Fruit fly (Drosophila melanogaster) whole organism, embryonic: ENCODE measurements around the gene mRpL12.

Source experiments
- ATbp ChIP-seq: fragments of 200-800 bp; sonication (Bioruptor generic); optimal IDR thresholded peaks from 2 replicates; lab custom pipeline; 2017; ENCODE audit warnings: missing biosample characterization, mild to moderate bottlenecking, missing genetic modification characterization, missing genetic modification reagents
- Adf1 ChIP-seq: fragments of 200-800 bp; sonication (Bioruptor generic); IDR thresholded peaks from 2 replicates; pipeline ENCODE4 v1.3.6; 2022; ENCODE audit warnings: missing biosample characterization, missing genetic modification characterization
- Atf6 ChIP-seq: fragments of 200-800 bp; sonication (Bioruptor generic); IDR thresholded peaks from 2 replicates; pipeline ENCODE4 v1.3.6; 2022; ENCODE audit warnings: missing biosample characterization, missing genetic modification characterization
- CG10147 ChIP-seq: fragments of 200-800 bp; sonication (Bioruptor generic); optimal IDR thresholded peaks from 2 replicates; lab custom pipeline; 2019; ENCODE audit warnings: missing biosample characterization, mild to moderate bottlenecking, missing genetic modification characterization, moderate library complexity
- CG10462 ChIP-seq: fragments of 200-800 bp; sonication (Bioruptor generic); optimal IDR thresholded peaks from 2 replicates; lab custom pipeline; 2016; ENCODE audit warnings: missing biosample characterization, missing genetic modification characterization
- CG12071 ChIP-seq: fragments of 200-800 bp; sonication (Bioruptor generic); optimal IDR thresholded peaks from 3 replicates; lab custom pipeline; 2018; ENCODE audit warnings: missing biosample characterization, mild to moderate bottlenecking, missing genetic modification characterization
- CG12391 ChIP-seq: fragments of 200-800 bp; sonication (Bioruptor generic); optimal IDR thresholded peaks from 3 replicates; lab custom pipeline; 2018; ENCODE audit warnings: missing biosample characterization, mild to moderate bottlenecking, missing genetic modification characterization, moderate library complexity
- CG13424 ChIP-seq: fragments of 200-800 bp; sonication (Bioruptor generic); optimal IDR thresholded peaks from 2 replicates; lab custom pipeline; 2019; ENCODE audit warnings: missing biosample characterization, mild to moderate bottlenecking, missing genetic modification characterization, moderate library complexity
- CG15479 ChIP-seq: fragments of 200-800 bp; sonication (Bioruptor generic); optimal IDR thresholded peaks from 3 replicates; lab custom pipeline; 2019; ENCODE audit warnings: missing biosample characterization, mild to moderate bottlenecking, missing genetic modification characterization, moderate library complexity
- CG15601 ChIP-seq: fragments of 200-800 bp; sonication (Bioruptor generic); optimal IDR thresholded peaks from 3 replicates; lab custom pipeline; 2019; ENCODE audit warnings: missing biosample characterization, mild to moderate bottlenecking, missing genetic modification characterization, moderate library complexity
- CG2678 ChIP-seq: fragments of 200-800 bp; sonication (Bioruptor generic); optimal IDR thresholded peaks from 3 replicates; lab custom pipeline; 2019; ENCODE audit warnings: missing biosample characterization, mild to moderate bottlenecking, missing genetic modification characterization, moderate library complexity
- CG30403 ChIP-seq: fragments of 200-800 bp; sonication (Bioruptor generic); optimal IDR thresholded peaks from 3 replicates; lab custom pipeline; 2016; ENCODE audit warnings: missing biosample characterization, missing genetic modification characterization
- CG3281 ChIP-seq: fragments of 200-800 bp; sonication (Bioruptor generic); optimal IDR thresholded peaks from 3 replicates; lab custom pipeline; 2017; ENCODE audit warnings: missing biosample characterization, mild to moderate bottlenecking, missing genetic modification characterization
- CG4282 ChIP-seq: fragments of 200-800 bp; sonication (Bioruptor generic); optimal IDR thresholded peaks from 2 replicates; lab custom pipeline; 2016; ENCODE audit warnings: missing biosample characterization, missing genetic modification characterization
- CG4707 ChIP-seq: fragments of 200-800 bp; sonication (Bioruptor generic); optimal IDR thresholded peaks from 2 replicates; lab custom pipeline; 2018; ENCODE audit warnings: missing biosample characterization, mild to moderate bottlenecking, missing genetic modification characterization, moderate library complexity
- CG7745 ChIP-seq: fragments of 200-800 bp; sonication (Bioruptor generic); optimal IDR thresholded peaks from 2 replicates; lab custom pipeline; 2018; ENCODE audit warnings: missing biosample characterization, mild to moderate bottlenecking, missing genetic modification characterization, moderate library complexity
- CG8924 ChIP-seq: fragments of 200-800 bp; optimal IDR thresholded peaks from 3 replicates; lab custom pipeline; 2019; ENCODE audit warnings: missing biosample characterization, mild to moderate bottlenecking, missing genetic modification characterization, moderate library complexity
- CG9797 ChIP-seq: fragments of 200-800 bp; sonication (Bioruptor generic); optimal IDR thresholded peaks from 3 replicates; lab custom pipeline; 2018; ENCODE audit warnings: missing biosample characterization, mild to moderate bottlenecking, missing genetic modification characterization
- Camta ChIP-seq: fragments of 200-800 bp; sonication (Bioruptor generic); optimal IDR thresholded peaks from 2 replicates; lab custom pipeline; 2016; ENCODE audit warnings: missing biosample characterization, missing genetic modification characterization
- CoRest ChIP-seq: fragments of 200-800 bp; sonication (Bioruptor generic); optimal IDR thresholded peaks from 3 replicates; lab custom pipeline; 2018; ENCODE audit warnings: missing biosample characterization, mild to moderate bottlenecking, missing genetic modification characterization, moderate library complexity
- CrebB ChIP-seq: fragments of 200-800 bp; sonication (Bioruptor generic); optimal IDR thresholded peaks from 3 replicates; lab custom pipeline; 2018; ENCODE audit warnings: missing biosample characterization, mild to moderate bottlenecking, missing genetic modification characterization
- D19A ChIP-seq: fragments of 200-800 bp; optimal IDR thresholded peaks from 3 replicates; lab custom pipeline; 2019; ENCODE audit warnings: missing biosample characterization, mild to moderate bottlenecking, missing genetic modification characterization, moderate library complexity
- D19B ChIP-seq: fragments of 200-800 bp; sonication (Bioruptor generic); optimal IDR thresholded peaks from 2 replicates; lab custom pipeline; 2017; ENCODE audit warnings: missing biosample characterization, mild to moderate bottlenecking, missing genetic modification characterization
- Drgx ChIP-seq: fragments of 200-800 bp; sonication (Bioruptor generic); IDR thresholded peaks from 2 replicates; pipeline ENCODE4 v1.3.6; 2022; ENCODE audit warnings: missing biosample characterization, missing genetic modification characterization
- ERR ChIP-seq: fragments of 200-800 bp; sonication (Bioruptor generic); optimal IDR thresholded peaks from 2 replicates; lab custom pipeline; 2016; ENCODE audit warnings: missing biosample characterization, missing genetic modification characterization
- Ssrp ChIP-seq: fragments of 200-800 bp; sonication (Bioruptor generic); optimal IDR thresholded peaks from 2 replicates; lab custom pipeline; 2018; ENCODE audit warnings: missing biosample characterization, mild to moderate bottlenecking, missing genetic modification characterization, moderate library complexity
- al ChIP-seq: fragments of 200-800 bp; sonication (Bioruptor generic); IDR thresholded peaks from 2 replicates; pipeline ENCODE4 v1.3.6; 2022; ENCODE audit warnings: missing biosample characterization, missing genetic modification characterization
- ato ChIP-seq: fragments of 200-800 bp; sonication (Bioruptor generic); IDR thresholded peaks from 2 replicates; pipeline ENCODE4 v1.3.6; 2022; ENCODE audit warnings: missing biosample characterization, missing genetic modification characterization; ENCODE audit not compliant: partially characterized antibody
- bcd ChIP-seq: fragments of 200-800 bp; sonication (Bioruptor generic); optimal IDR thresholded peaks from 2 replicates; lab custom pipeline; 2017; ENCODE audit warnings: missing biosample characterization, mild to moderate bottlenecking, missing genetic modification characterization
- bowl ChIP-seq: fragments of 200-800 bp; sonication (Bioruptor generic); IDR thresholded peaks from 2 replicates; pipeline ENCODE4 v1.3.6; 2022; ENCODE audit warnings: missing biosample characterization, missing genetic modification characterization
- cg ChIP-seq: fragments of 200-800 bp; sonication (Bioruptor generic); optimal IDR thresholded peaks from 3 replicates; lab custom pipeline; 2019; ENCODE audit warnings: missing biosample characterization, mild to moderate bottlenecking, missing genetic modification characterization, moderate library complexity
- chm ChIP-seq: fragments of 200-800 bp; sonication (Bioruptor generic); IDR thresholded peaks from 2 replicates; pipeline ENCODE4 v1.3.6; 2022; ENCODE audit warnings: missing biosample characterization, missing genetic modification characterization
- dimm ChIP-seq: fragments of 200-800 bp; sonication (Bioruptor generic); IDR thresholded peaks from 2 replicates; pipeline ENCODE4 v1.3.6; 2022; ENCODE audit warnings: missing biosample characterization, missing genetic modification characterization
- disco-r ChIP-seq: fragments of 200-800 bp; sonication (Bioruptor generic); optimal IDR thresholded peaks from 2 replicates; lab custom pipeline; 2016; ENCODE audit warnings: missing biosample characterization, missing genetic modification characterization
- en ChIP-seq: fragments of 200-800 bp; sonication (Bioruptor generic); optimal IDR thresholded peaks from 2 replicates; lab custom pipeline; 2016; ENCODE audit warnings: missing biosample characterization, missing genetic modification characterization
- fu2 ChIP-seq: fragments of 200-800 bp; sonication (Bioruptor generic); optimal IDR thresholded peaks from 2 replicates; lab custom pipeline; 2016; ENCODE audit warnings: missing biosample characterization, missing genetic modification characterization
- gcm ChIP-seq: fragments of 200-800 bp; sonication (Bioruptor generic); optimal IDR thresholded peaks from 2 replicates; lab custom pipeline; 2019; ENCODE audit warnings: missing biosample characterization, mild to moderate bottlenecking, missing genetic modification characterization, moderate library complexity
- insv ChIP-seq, 2 experiments: fragments of 200-800 bp; sonication (Bioruptor generic); optimal IDR thresholded peaks; 3 replicates each; lab custom pipeline; 2016 to 2018; ENCODE audit warnings: missing biosample characterization in 2 of 2, missing genetic modification characterization in 2 of 2
- knrl ChIP-seq: fragments of 200-800 bp; sonication (Bioruptor generic); IDR thresholded peaks from 3 replicates; pipeline ENCODE4 v1.3.6; 2022; ENCODE audit warnings: missing biosample characterization, missing genetic modification characterization; ENCODE audit not compliant: partially characterized antibody
- onecut ChIP-seq: fragments of 200-800 bp; sonication (Bioruptor generic); IDR thresholded peaks from 2 replicates; pipeline ENCODE4 v1.3.6; 2022; ENCODE audit warnings: missing biosample characterization, missing genetic modification characterization
- otp ChIP-seq: fragments of 200-800 bp; sonication (Bioruptor generic); IDR thresholded peaks from 3 replicates; pipeline ENCODE4, ENCODE4 v1.3.6; 2022; ENCODE audit warnings: missing biosample characterization, missing genetic modification characterization
- pb ChIP-seq: fragments of 200-800 bp; sonication (Bioruptor generic); optimal IDR thresholded peaks from 3 replicates; lab custom pipeline; 2016; ENCODE audit warnings: missing biosample characterization, missing genetic modification characterization
- prd ChIP-seq, 3 experiments: fragments of >200 bp in 2 of 3; fragments of 200-800 bp in 1 of 3; sonication (Bioruptor generic) in 1 of 3; optimal IDR thresholded peaks in 2 of 3; IDR thresholded peaks in 1 of 3; 2 replicates in 2 of 3; 3 replicates in 1 of 3; pipeline versions ENCODE4 v1.3.6 to Lab custom; 2017 to 2022; ENCODE audit warnings: missing biosample characterization in 1 of 3, missing genetic modification characterization in 1 of 3
- repo ChIP-seq: fragments of 200-800 bp; sonication (Bioruptor generic); optimal IDR thresholded peaks from 2 replicates; lab custom pipeline; 2016; ENCODE audit warnings: missing biosample characterization, missing genetic modification characterization
- row ChIP-seq: fragments of 200-800 bp; sonication (Bioruptor generic); IDR thresholded peaks from 3 replicates; pipeline ENCODE4 v1.3.6; 2022; ENCODE audit warnings: missing biosample characterization, missing genetic modification characterization
- ttk ChIP-seq: fragments of 200-800 bp; sonication (Bioruptor generic); IDR thresholded peaks from 2 replicates; pipeline ENCODE4 v2.1.2; 2022; ENCODE audit warnings: missing biosample characterization, missing genetic modification characterization
- vfl ChIP-seq: fragments of 200-800 bp; sonication (Bioruptor generic); optimal IDR thresholded peaks from 2 replicates; lab custom pipeline; 2016; ENCODE audit warnings: missing biosample characterization, missing genetic modification characterization
- vvl ChIP-seq: fragments of 200-800 bp; sonication (Bioruptor generic); IDR thresholded peaks from 2 replicates; pipeline ENCODE4 v1.3.6; 2022; ENCODE audit warnings: missing biosample characterization, missing genetic modification characterization
- wek ChIP-seq: fragments of 200-800 bp; sonication (Bioruptor generic); optimal IDR thresholded peaks from 3 replicates; lab custom pipeline; 2018; ENCODE audit warnings: missing biosample characterization, mild to moderate bottlenecking, missing genetic modification characterization, moderate library complexity

The mRpL12 gene

DNA sequence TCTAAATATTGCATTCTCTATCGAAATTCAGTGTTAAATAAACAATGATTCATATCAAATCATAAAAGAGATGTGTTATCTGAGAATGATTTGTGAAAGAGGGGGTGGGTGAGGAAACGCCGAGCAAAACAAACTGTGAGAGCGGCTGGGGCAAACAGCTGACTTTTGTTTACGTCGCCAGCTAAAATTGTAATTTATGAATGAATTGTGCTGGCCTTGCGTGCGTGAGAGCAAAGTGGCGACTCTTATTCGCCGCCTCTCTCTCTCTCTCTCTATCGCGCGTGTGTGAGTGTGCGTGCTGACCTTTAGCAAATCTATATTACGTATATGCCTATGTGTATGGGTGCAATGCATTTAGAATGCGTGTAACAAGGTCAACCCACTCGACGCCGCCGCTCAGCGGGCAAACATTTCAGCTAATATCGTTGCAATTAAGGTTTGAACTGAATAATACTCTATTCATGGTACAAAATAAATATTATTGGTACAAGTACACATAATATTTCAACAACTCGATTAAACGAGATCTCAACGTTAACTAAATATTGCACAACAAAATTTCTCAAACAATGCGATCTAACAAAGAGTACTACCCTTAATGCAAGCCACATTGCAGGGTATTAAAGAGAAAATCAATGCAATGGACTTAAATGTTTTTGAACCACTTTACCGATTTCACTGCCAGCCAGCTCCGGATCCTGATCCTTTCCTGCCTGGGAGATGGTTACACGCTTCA lies 22.3 kb downstream of the mRpL12 start (continued):
- no peak for TF ChIP-seq CG12071 (GFP tag; lab: Kevin White, UChicago)
- TF ChIP-seq repo (GFP tag; lab: Kevin White, UChicago) = no peak
- TF ChIP-seq CG4282 = no peak
- no peak for TF ChIP-seq prd (optimal IDR thresholded peaks at IDR 0.05; lab: Kevin White, UChicago)
- TF ChIP-seq prd (GFP tag; IDR thresholded peaks at IDR 0.05; lab: Robert Waterston, UW) = peak; percentile 59; the same call in 2 of the 3 replicates
- 0 out of 2 replicates have a peak, but pooled peaks have one; percentile 54 for TF ChIP-seq chm (GFP tag; lab: Robert Waterston, UW)
- 0 out of 3 replicates have a peak, but pooled peaks have one; percentile 25 for TF ChIP-seq otp
- no peak for TF ChIP-seq CG10462 (GFP tag; lab: Kevin White, UChicago)
- no peak for TF ChIP-seq CG2678 (tag; lab: Kevin White, UChicago)
- TF ChIP-seq en (GFP tag; lab: Kevin White, UChicago) = no peak
- TF ChIP-seq vvl (GFP tag; lab: Robert Waterston, UW) = peak; percentile 24; the same call in 1 of the 2 replicates
- peak; percentile 73 for TF ChIP-seq Drgx
- TF ChIP-seq CG3281 (GFP tag; lab: Kevin White, UChicago) = no peak
- no peak for TF ChIP-seq disco-r (GFP tag; lab: Kevin White, UChicago)
- TF ChIP-seq fu2 = no peak
- no peak for TF ChIP-seq CG9797 (GFP tag; lab: Kevin White, UChicago)
- TF ChIP-seq wek (GFP tag; lab: Kevin White, UChicago) = no peak
- TF ChIP-seq CoRest (tag; lab: Kevin White, UChicago) = no peak
- no peak for TF ChIP-seq onecut (GFP tag; lab: Robert Waterston, UW)
- TF ChIP-seq bcd (GFP tag; lab: Kevin White, UChicago) = no peak
- TF ChIP-seq ato (GFP tag; lab: Robert Waterston, UW) = no peak
- TF ChIP-seq bowl (GFP tag; lab: Robert Waterston, UW) = no peak
- no peak for TF ChIP-seq CG10147 (GFP tag; lab: Kevin White, UChicago)
- no peak for TF ChIP-seq insv (GFP tag; optimal IDR thresholded peaks at IDR 0.05; lab: Kevin White, UChicago)
- TF ChIP-seq al (GFP tag; lab: Robert Waterston, UW) = no peak
- TF ChIP-seq CG12391 = peak; percentile 9
- TF ChIP-seq cg = peak; percentile 92
- no peak for TF ChIP-seq CG8924 (tag; lab: Kevin White, UChicago)
- TF ChIP-seq Adf1 = peak; percentile 11; the same call in 1 of the 2 replicates
- peak; percentile 40 for TF ChIP-seq ATbp (GFP tag; lab: Kevin White, UChicago)
- peak; percentile 51 for TF ChIP-seq ttk
- no peak for TF ChIP-seq dimm
- no peak for TF ChIP-seq CG13424 (tag; lab: Kevin White, UChicago)
- TF ChIP-seq CG30403 (GFP tag; lab: Kevin White, UChicago) = peak; percentile 10
- TF ChIP-seq knrl (GFP tag; lab: Robert Waterston, UW) = no peak
- TF ChIP-seq ERR (GFP tag; lab: Kevin White, UChicago) = no peak
- no peak for TF ChIP-seq Camta (GFP tag; lab: Kevin White, UChicago)
- no peak for TF ChIP-seq CG15601 (tag; lab: Kevin White, UChicago)
- TF ChIP-seq vfl (GFP tag; lab: Kevin White, UChicago) = no peak
- TF ChIP-seq CG4707 (GFP tag; lab: Kevin White, UChicago) = no peak
- peak; percentile 49; the same call in 2 of the 3 replicates for TF ChIP-seq row (GFP tag; lab: Robert Waterston, UW)
- no peak for TF ChIP-seq D19A (tag; lab: Kevin White, UChicago)
- peak; percentile 1 for TF ChIP-seq Ssrp (tag; lab: Kevin White, UChicago)
- no peak for TF ChIP-seq pb
- TF ChIP-seq CG15479 (GFP tag; lab: Kevin White, UChicago) = peak; percentile 85
- TF ChIP-seq CG7745 (tag; lab: Kevin White, UChicago) = no peak
- TF ChIP-seq gcm = peak; percentile 65
- 0 out of 2 replicates have a peak, but pooled peaks have one; percentile 18 for TF ChIP-seq Atf6
- TF ChIP-seq D19B (GFP tag; lab: Kevin White, UChicago) = no peak
- peak; percentile 32 for TF ChIP-seq CrebB (tag; lab: Kevin White, UChicago)
